Fruit fly (Drosophila melanogaster): Measurements from ENCODE around the gene CG31676.

The CG31676 gene

DNA sequence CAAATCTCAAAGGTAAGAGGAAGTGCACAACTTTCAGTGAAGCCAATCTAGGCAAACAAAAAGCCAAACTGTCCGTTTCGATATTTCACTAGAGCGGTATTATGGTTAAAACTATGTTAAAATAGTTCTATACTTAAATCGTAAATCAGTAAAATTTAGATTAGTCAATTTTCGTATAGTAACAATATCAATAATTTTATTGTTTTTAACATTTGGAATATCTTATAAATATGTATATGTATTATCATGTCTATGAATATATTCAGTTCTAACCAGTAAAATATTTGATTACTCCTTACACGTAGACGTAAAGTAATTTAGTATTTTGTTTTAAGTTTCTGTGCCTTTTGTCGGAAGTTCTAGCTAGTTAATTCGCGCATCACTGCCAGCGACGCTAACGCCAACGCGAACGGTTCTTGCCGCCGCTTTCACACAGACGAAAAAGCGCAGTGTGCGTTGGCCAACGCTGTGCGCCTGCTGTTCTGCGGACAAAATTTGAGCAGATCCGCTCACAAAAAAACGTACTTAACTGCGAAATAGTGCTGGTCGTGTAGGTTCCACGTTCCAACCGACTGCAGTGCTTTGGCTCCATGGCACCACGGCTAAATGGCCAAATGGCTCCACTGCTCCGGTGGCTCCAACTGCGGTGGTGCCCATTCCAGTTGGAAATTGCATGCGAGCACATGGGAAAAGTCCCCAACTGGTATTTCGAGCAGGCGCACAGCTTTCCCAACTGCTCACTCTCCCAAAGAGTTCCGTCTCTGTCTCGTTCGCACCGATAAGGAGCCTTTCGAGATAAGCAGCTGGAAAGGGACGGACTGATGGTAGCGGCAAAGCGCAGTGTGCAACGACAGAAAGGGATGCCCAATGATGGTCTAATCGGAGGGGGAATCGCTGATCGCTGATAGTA, 17.1 kb upstream of the CG31676 start (continued):
- TF ChIP-seq CoRest (tag; optimal IDR thresholded peaks at IDR 0.05) (peak; percentile 41), CG1024 (GFP tag; IDR thresholded peaks at IDR 0.05) (0 out of 2 replicates have a peak, but pooled peaks have one; percentile 13), tap (tag; optimal IDR thresholded peaks at IDR 0.05) (peak; percentile 12), Nf-YC (tag; optimal IDR thresholded peaks at IDR 0.05) (peak; percentile 16), rib (GFP tag; IDR thresholded peaks at IDR 0.05) (peak; percentile 82; the same call in 1 of the 2 replicates), fru (optimal IDR thresholded peaks at IDR 0.05) (no peak), psq (GFP tag; optimal IDR thresholded peaks at IDR 0.05) (no peak), CG15269 (tag; optimal IDR thresholded peaks at IDR 0.05) (no peak), fd96Cb (tag; optimal IDR thresholded peaks at IDR 0.05) (peak; percentile 1), Asciz (GFP tag; optimal IDR thresholded peaks at IDR 0.05) (no peak), D (optimal IDR thresholded peaks at IDR 0.05) (no peak), D (GFP tag; optimal IDR thresholded peaks at IDR 0.05) (peak; percentile 13), exex (tag; optimal IDR thresholded peaks at IDR 0.05) (peak; percentile 54), CG7357 (GFP tag; IDR thresholded peaks at IDR 0.05) (no peak), nerfin-2 (GFP tag; IDR thresholded peaks at IDR 0.05; ENCODE audit: partially characterized antibody) (peak; percentile 43; the same call in 1 of the 2 replicates), CG2678 (tag; optimal IDR thresholded peaks at IDR 0.05) (peak; percentile 23), CG33213 (GFP tag; optimal IDR thresholded peaks at IDR 0.05) (peak; percentile 11), CG17568 (GFP tag; optimal IDR thresholded peaks at IDR 0.05) (no peak), Six4 (GFP tag; optimal IDR thresholded peaks at IDR 0.05) (no peak), Atf6 (GFP tag; IDR thresholded peaks at IDR 0.05) (0 out of 2 replicates have a peak, but pooled peaks have one; percentile 8), CG5953 (GFP tag; IDR thresholded peaks at IDR 0.05) (no peak), gce (GFP tag; IDR thresholded peaks at IDR 0.05) (peak; percentile 59; the same call in 1 of the 3 replicates), CG10565 (GFP tag; optimal IDR thresholded peaks at IDR 0.05) (no peak), CG30403 (GFP tag; optimal IDR thresholded peaks at IDR 0.05) (peak; percentile 42), sna (GFP tag; IDR thresholded peaks at IDR 0.05; ENCODE audit: partially characterized antibody) (peak; percentile 72), Sox102F (GFP tag; optimal IDR thresholded peaks at IDR 0.05) (no peak), sima (GFP tag; optimal IDR thresholded peaks at IDR 0.05) (no peak)

DNA sequence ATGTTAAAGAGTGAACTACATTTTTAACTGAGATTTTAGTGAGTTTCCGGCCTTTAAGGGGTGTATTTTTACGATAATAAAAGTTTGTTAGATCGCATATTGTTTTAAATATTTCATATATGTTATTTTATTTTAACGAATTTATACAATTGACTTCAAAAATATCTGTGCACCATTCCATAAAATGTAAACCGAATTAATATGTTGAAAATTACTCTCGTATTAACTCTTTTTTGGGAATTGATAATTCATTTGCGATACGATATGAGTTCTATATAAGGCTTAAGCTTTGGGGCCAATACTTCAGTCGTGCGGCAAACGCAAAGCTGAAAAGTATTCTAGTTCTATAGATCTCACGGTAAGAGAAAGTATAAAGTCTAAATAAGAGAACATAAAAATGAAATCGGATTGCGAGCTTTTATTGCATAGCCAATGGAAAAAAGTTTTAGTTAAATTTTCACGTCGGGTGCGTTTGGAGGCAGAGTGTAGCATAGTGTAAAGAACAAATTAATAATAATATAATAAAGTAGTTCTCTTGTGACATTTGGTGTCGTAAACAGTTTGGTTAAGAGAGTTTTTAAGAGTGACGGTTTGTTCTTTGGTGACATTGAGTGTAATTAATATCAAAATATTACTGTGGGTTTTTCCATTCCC, 16.3 kb upstream of the CG31676 start:
- no peak for TF ChIP-seq CG16779 (GFP tag; IDR thresholded peaks at IDR 0.05)
- TF ChIP-seq MBD-R2 (GFP tag; IDR thresholded peaks at IDR 0.05) = no peak
- TF ChIP-seq CG6765 (GFP tag; optimal IDR thresholded peaks at IDR 0.05) = peak; percentile 28
- TF ChIP-seq luna (GFP tag; optimal IDR thresholded peaks at IDR 0.05) = no peak
- TF ChIP-seq CG8290 (GFP tag; optimal IDR thresholded peaks at IDR 0.05) = no peak
- peak in 1 of 2 experiments; percentile 15 for TF ChIP-seq CG8290 (tag; optimal IDR thresholded peaks at IDR 0.05)
- TF ChIP-seq Dll (GFP tag; IDR thresholded peaks at IDR 0.05; ENCODE audit: partially characterized antibody) = no peak
- peak; percentile 60 for TF ChIP-seq Med (GFP tag)
- TF ChIP-seq CG9609 (GFP tag; optimal IDR thresholded peaks at IDR 0.05) = no peak
- TF ChIP-seq chinmo (GFP tag; IDR thresholded peaks at IDR 0.05; ENCODE audit: partially characterized antibody) = 0 out of 4 replicates have a peak, but pooled peaks have one; percentile 6
- TF ChIP-seq grau (tag; optimal IDR thresholded peaks at IDR 0.05) = peak; percentile 7
- no peak for TF ChIP-seq disco-r (GFP tag; optimal IDR thresholded peaks at IDR 0.05)
- TF ChIP-seq Asciz (GFP tag; optimal IDR thresholded peaks at IDR 0.05) = no peak
- no peak for TF ChIP-seq CG12299 (tag; optimal IDR thresholded peaks at IDR 0.05)
- peak in 1 of 2 experiments; percentile 53 for TF ChIP-seq eve (GFP tag; optimal IDR thresholded peaks at IDR 0.05)
- 0 out of 2 replicates have a peak, but pooled peaks have one; percentile 24 for TF ChIP-seq rib (GFP tag; IDR thresholded peaks at IDR 0.05)
- no peak for TF ChIP-seq dmrt99B (tag; optimal IDR thresholded peaks at IDR 0.05)
- peak; percentile 7 for TF ChIP-seq sug (tag; optimal IDR thresholded peaks at IDR 0.05)
- peak; percentile 78 for TF ChIP-seq CG3163 (GFP tag; optimal IDR thresholded peaks at IDR 0.05)
- peak; percentile 23 for TF ChIP-seq exex (tag; optimal IDR thresholded peaks at IDR 0.05)
- no peak for TF ChIP-seq CG17186 (GFP tag; optimal IDR thresholded peaks at IDR 0.05)
- TF ChIP-seq Gug (GFP tag; IDR thresholded peaks at IDR 0.05) = no peak
- TF ChIP-seq Lhr (GFP tag; optimal IDR thresholded peaks at IDR 0.05) = no peak
- peak; percentile 4 for TF ChIP-seq gem (tag; optimal IDR thresholded peaks at IDR 0.05)

Measured in whole organism, embryonic.